Fruit fly (Drosophila melanogaster) whole organism, embryonic: ENCODE results near the gene BomBc3.

Experiments
- CG10959 ChIP-seq: fragments of 200-800 bp; sonication (Bioruptor generic); IDR thresholded peaks from 2 replicates; pipeline ENCODE4 v1.3.6; 2022; ENCODE audit warnings: missing biosample characterization, missing genetic modification characterization
- CG17359 ChIP-seq: fragments of 200-800 bp; sonication (Bioruptor generic); optimal IDR thresholded peaks from 3 replicates; lab custom pipeline; 2018; ENCODE audit warnings: missing biosample characterization, mild to moderate bottlenecking, missing genetic modification characterization, moderate library complexity
- ERR ChIP-seq: fragments of 200-800 bp; sonication (Bioruptor generic); optimal IDR thresholded peaks from 2 replicates; lab custom pipeline; 2016; ENCODE audit warnings: missing biosample characterization, missing genetic modification characterization
- Fer2 ChIP-seq: fragments of 200-800 bp; sonication (Bioruptor generic); optimal IDR thresholded peaks from 2 replicates; lab custom pipeline; 2018; ENCODE audit warnings: missing biosample characterization, mild to moderate bottlenecking, missing genetic modification characterization, moderate library complexity
- so ChIP-seq: fragments of 200-800 bp; sonication (Bioruptor generic); IDR thresholded peaks from 3 replicates; pipeline ENCODE4 v1.3.6; 2022; ENCODE audit warnings: missing biosample characterization, missing genetic modification characterization
- stwl ChIP-seq: fragments of 200-800 bp; sonication (Bioruptor generic); optimal IDR thresholded peaks from 3 replicates; lab custom pipeline; 2018; ENCODE audit warnings: missing biosample characterization, mild to moderate bottlenecking, missing genetic modification characterization, moderate library complexity

DNA sequence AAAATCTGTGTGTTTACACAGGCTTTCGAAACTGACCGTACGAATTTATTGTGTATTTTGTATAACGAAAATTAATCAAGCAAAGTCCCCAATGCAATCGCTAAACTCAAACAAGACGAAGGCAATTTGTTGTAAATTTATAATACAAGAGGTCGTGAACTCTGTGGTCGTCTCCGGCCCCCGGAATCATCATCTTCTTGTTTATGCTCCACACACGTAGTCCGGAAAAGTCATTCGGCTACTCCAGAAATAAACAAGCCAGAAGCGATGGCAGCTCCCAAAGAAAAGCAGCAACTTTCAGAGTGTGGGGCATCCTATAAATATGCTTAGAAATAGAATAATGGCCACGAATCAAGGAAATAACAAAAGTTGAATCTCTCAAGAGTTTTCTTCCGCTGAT, 33.7 kb upstream of the BomBc3 start:
- TF ChIP-seq stwl (tag; lab: Kevin White, UChicago) (no peak), CG10959 (GFP tag; lab: Robert Waterston, UW) (no peak), so (no peak), Fer2 (tag; lab: Kevin White, UChicago) (no peak), CG17359 (tag; lab: Kevin White, UChicago) (no peak), ERR (GFP tag; lab: Kevin White, UChicago) (no peak)
